Fruit fly (Drosophila melanogaster): ENCODE data around the gene CG7886.
A peak's percentile ranks its signal among the peaks of the same experiment; 100 is the strongest.

Gene CG7886

dm6 chr3R:14608892-14609692 lies 33.3 kb downstream of the CG7886 start, which contains the start of gene CG14853:
CG14853 (plus strand) TSS chr3R:14609642.
- TF ChIP-seq CG1621 (tag; optimal IDR thresholded peaks at IDR 0.05) (no peak), topi (GFP tag; optimal IDR thresholded peaks at IDR 0.05) (no peak), CG6792 (GFP tag; optimal IDR thresholded peaks at IDR 0.05) (peak; percentile 17), esn (GFP tag; optimal IDR thresholded peaks at IDR 0.05) (peak; percentile 51), Hr4 (GFP tag; optimal IDR thresholded peaks at IDR 0.05) (peak; percentile 55), CG3032 (tag; optimal IDR thresholded peaks at IDR 0.05) (peak; percentile 54), fkh (GFP tag; optimal IDR thresholded peaks at IDR 0.05) (peak; percentile 63), CG7368 (GFP tag; optimal IDR thresholded peaks at IDR 0.05) (no peak), CG11762 (GFP tag; optimal IDR thresholded peaks at IDR 0.05; ENCODE audit: insufficient read depth) (no peak), CG34406 (GFP tag; optimal IDR thresholded peaks at IDR 0.05) (peak; percentile 68), Hr38 (GFP tag; optimal IDR thresholded peaks at IDR 0.05) (no peak), CG6163 (GFP tag; IDR thresholded peaks at IDR 0.05) (peak; percentile 36; the same call in 2 of the 3 replicates), CG11902 (GFP tag; optimal IDR thresholded peaks at IDR 0.05) (no peak), CG32006 (GFP tag; optimal IDR thresholded peaks at IDR 0.05) (peak; percentile 78), Smox (GFP tag; optimal IDR thresholded peaks at IDR 0.05) (peak; percentile 39), Met (GFP tag; optimal IDR thresholded peaks at IDR 0.05) (peak; percentile 22), vri (GFP tag; optimal IDR thresholded peaks at IDR 0.05) (peak; percentile 42), CG8119 (GFP tag; IDR thresholded peaks at IDR 0.05) (peak; percentile 79), dsx (GFP tag; optimal IDR thresholded peaks at IDR 0.05; ENCODE audit: poor library complexity, severe bottlenecking) (peak; percentile 27), CG16779 (tag; optimal IDR thresholded peaks at IDR 0.05) (peak; percentile 3), Lpt (GFP tag; optimal IDR thresholded peaks at IDR 0.05) (no peak), Blimp-1 (GFP tag; optimal IDR thresholded peaks at IDR 0.05) (no peak), Eip78C (GFP tag) (peak; percentile 79), svp (GFP tag) (peak; percentile 50), Eip93F (GFP tag; optimal IDR thresholded peaks at IDR 0.05) (no peak), acj6 (GFP tag; optimal IDR thresholded peaks at IDR 0.05) (peak; percentile 59), Eip75B (GFP tag; optimal IDR thresholded peaks at IDR 0.05) (peak; percentile 9), Ets96B (tag; optimal IDR thresholded peaks at IDR 0.05) (peak; percentile 67), CG4318 (GFP tag; optimal IDR thresholded peaks at IDR 0.05) (peak; percentile 37), dac (GFP tag; optimal IDR thresholded peaks at IDR 0.05) (no peak), CG6276 (GFP tag; optimal IDR thresholded peaks at IDR 0.05) (peak; percentile 31), achi (GFP tag; optimal IDR thresholded peaks at IDR 0.05) (peak; percentile 71), CG8632 (GFP tag; optimal IDR thresholded peaks at IDR 0.05) (peak; percentile 47), lz (GFP tag; optimal IDR thresholded peaks at IDR 0.05) (no peak), cyc (GFP tag; optimal IDR thresholded peaks at IDR 0.05) (no peak), fd85E (GFP tag; optimal IDR thresholded peaks at IDR 0.05) (no peak), Gug (GFP tag; IDR thresholded peaks at IDR 0.05) (no peak), CG31627 (GFP tag; optimal IDR thresholded peaks at IDR 0.05) (peak; percentile 16), ss (GFP tag; optimal IDR thresholded peaks at IDR 0.05) (peak in 1 of 2 experiments; percentile 60), CG8319 (GFP tag; optimal IDR thresholded peaks at IDR 0.05) (no peak), Hr39 (GFP tag; optimal IDR thresholded peaks at IDR 0.05) (peak; percentile 18), CG6854 (GFP tag; optimal IDR thresholded peaks at IDR 0.05) (no peak), CG3919 (GFP tag; optimal IDR thresholded peaks at IDR 0.05) (peak; percentile 21), CG15336 (GFP tag; IDR thresholded peaks at IDR 0.05) (peak; percentile 74), Ets21C (GFP tag; optimal IDR thresholded peaks at IDR 0.05) (no peak), Sox15 (GFP tag; optimal IDR thresholded peaks at IDR 0.05) (peak; percentile 46), eg (GFP tag; IDR thresholded peaks at IDR 0.05) (peak; percentile 51; the same call in 1 of the 3 replicates), CG6808 (GFP tag; optimal IDR thresholded peaks at IDR 0.05) (peak; percentile 9), net (GFP tag; optimal IDR thresholded peaks at IDR 0.05) (peak; percentile 65), OdsH (GFP tag; optimal IDR thresholded peaks at IDR 0.05) (peak; percentile 73), Sox102F (GFP tag; optimal IDR thresholded peaks at IDR 0.05) (peak; percentile 19)

All from whole organism, prepupa.